Fruit fly (Drosophila melanogaster) whole organism, adult: ENCODE data around the gene CG44005.

Experiments used
- CG11617 ChIP-seq: fragments of 200-800 bp; sonication (Bioruptor generic); optimal IDR thresholded peaks from 2 replicates; lab custom pipeline; 2017; ENCODE audit warnings: mild to moderate bottlenecking, missing biosample characterization, missing genetic modification reagents, missing genetic modification characterization
- CG12768 ChIP-seq: fragments of 200-800 bp; sonication (Bioruptor generic); optimal IDR thresholded peaks from 2 replicates; lab custom pipeline; 2017; ENCODE audit warnings: missing biosample characterization, missing genetic modification characterization, mild to moderate bottlenecking, moderate library complexity, missing genetic modification reagents
- CG14711 ChIP-seq: fragments of 200-800 bp; sonication (Bioruptor generic); optimal IDR thresholded peaks from 2 replicates; lab custom pipeline; 2018; ENCODE audit warnings: missing biosample characterization, mild to moderate bottlenecking, missing genetic modification characterization, moderate library complexity
- CG1620 ChIP-seq: fragments of 200-800 bp; sonication (Bioruptor generic); optimal IDR thresholded peaks from 2 replicates; lab custom pipeline; 2016; ENCODE audit warnings: missing biosample characterization, missing genetic modification characterization
- CG33017 ChIP-seq: fragments of 200-800 bp; sonication (Bioruptor generic); optimal IDR thresholded peaks from 2 replicates; lab custom pipeline; 2018; ENCODE audit warnings: missing biosample characterization, mild to moderate bottlenecking, missing genetic modification characterization, moderate library complexity
- CG5204 ChIP-seq: fragments of 200-800 bp; sonication (Bioruptor generic); optimal IDR thresholded peaks from 2 replicates; lab custom pipeline; 2016; ENCODE audit warnings: missing biosample characterization, missing genetic modification characterization
- CG7045 ChIP-seq: fragments of 200-800 bp; sonication (Bioruptor generic); optimal IDR thresholded peaks from 2 replicates; lab custom pipeline; 2017; ENCODE audit warnings: missing biosample characterization, mild to moderate bottlenecking, missing genetic modification characterization
- CG7101 ChIP-seq: fragments of 200-800 bp; sonication (Bioruptor generic); optimal IDR thresholded peaks from 2 replicates; lab custom pipeline; 2018; ENCODE audit warnings: missing biosample characterization, mild to moderate bottlenecking, missing genetic modification characterization, moderate library complexity
- Clk ChIP-seq: fragments of 200-800 bp; sonication (Bioruptor generic); optimal IDR thresholded peaks from 2 replicates; lab custom pipeline; 2017; ENCODE audit warnings: missing biosample characterization, missing genetic modification characterization
- Crg-1 ChIP-seq: fragments of 200-800 bp; sonication (Bioruptor generic); optimal IDR thresholded peaks from 2 replicates; lab custom pipeline; 2016; ENCODE audit warnings: missing biosample characterization, missing genetic modification characterization
- Hr96 ChIP-seq: fragments of 200-800 bp; sonication (Bioruptor generic); optimal IDR thresholded peaks from 2 replicates; lab custom pipeline; 2016; ENCODE audit warnings: missing biosample characterization, missing genetic modification characterization
- Mnt ChIP-seq: fragments of 200-800 bp; sonication (Bioruptor generic); optimal IDR thresholded peaks from 2 replicates; lab custom pipeline; 2016; ENCODE audit warnings: missing biosample characterization, mild to moderate bottlenecking, missing genetic modification characterization
- bab1 ChIP-seq: fragments of 200-800 bp; sonication (Bioruptor generic); optimal IDR thresholded peaks from 3 replicates; lab custom pipeline; 2019; ENCODE audit warnings: missing biosample characterization, mild to moderate bottlenecking, missing genetic modification characterization, moderate library complexity
- cic ChIP-seq: fragments of 200-800 bp; sonication (Bioruptor generic); optimal IDR thresholded peaks from 2 replicates; lab custom pipeline; 2017; ENCODE audit warnings: missing biosample characterization, mild to moderate bottlenecking, missing genetic modification characterization, moderate library complexity
- cnc ChIP-seq, 2 experiments: fragments of >200 bp; optimal IDR thresholded peaks; 2 replicates each; lab custom pipeline; 2017
- kay ChIP-seq: fragments of 200-800 bp; sonication (Bioruptor generic); peaks from one replicate; lab custom pipeline; 2016; ENCODE audit warnings: missing biosample characterization, missing genetic modification characterization, borderline replicate concordance
- ovo ChIP-seq: fragments of 200-800 bp; sonication (Bioruptor generic); optimal IDR thresholded peaks from 2 replicates; lab custom pipeline; 2016; ENCODE audit warnings: missing biosample characterization, missing genetic modification characterization
- pad ChIP-seq: fragments of 200-800 bp; sonication (Bioruptor generic); optimal IDR thresholded peaks from 3 replicates; lab custom pipeline; 2017; ENCODE audit warnings: missing biosample characterization, missing genetic modification characterization, mild to moderate bottlenecking, moderate library complexity, missing genetic modification reagents
- tj ChIP-seq: fragments of 200-800 bp; sonication (Bioruptor generic); optimal IDR thresholded peaks from 3 replicates; lab custom pipeline; 2017; ENCODE audit warnings: missing biosample characterization, mild to moderate bottlenecking, missing genetic modification characterization, moderate library complexity
- toe ChIP-seq: fragments of 200-800 bp; sonication (Bioruptor generic); optimal IDR thresholded peaks from 2 replicates; lab custom pipeline; 2016; ENCODE audit warnings: missing biosample characterization, missing genetic modification characterization

The CG44005 gene

dm6 chr3L:18105343-18106020, 33.6 kb upstream of the CG44005 start:
- TF ChIP-seq CG12768 = no peak
- TF ChIP-seq cic (GFP tag; lab: Kevin White, UChicago) = peak; percentile 39
- peak; percentile 96 for TF ChIP-seq tj (GFP tag; lab: Kevin White, UChicago)

- TF ChIP-seq CG12768 (no peak), CG7045 (GFP tag; lab: Kevin White, UChicago) (no peak), Hr96 (GFP tag; lab: Kevin White, UChicago) (no peak)
Measured at dm6 chr3L:18102161-18102565, 30.2 kb upstream of the CG44005 start.

- TF ChIP-seq tj (GFP tag; lab: Kevin White, UChicago) = peak; percentile 74
- no peak for TF ChIP-seq CG1620 (GFP tag; lab: Kevin White, UChicago)
- TF ChIP-seq bab1 (GFP tag; lab: Kevin White, UChicago) = peak; percentile 1
- TF ChIP-seq Mnt (GFP tag; lab: Kevin White, UChicago) = no peak
Measured at dm6 chr3L:18101421-18101996, 29.6 kb upstream of the CG44005 start.

- no peak for TF ChIP-seq ovo (GFP tag; lab: Kevin White, UChicago)
- no peak for TF ChIP-seq bab1 (GFP tag; lab: Kevin White, UChicago)
- no peak for TF ChIP-seq CG14711 (tag; lab: Kevin White, UChicago)
- TF ChIP-seq kay (GFP tag; lab: Kevin White, UChicago) = no peak
- TF ChIP-seq Crg-1 (GFP tag; lab: Kevin White, UChicago) = no peak
- TF ChIP-seq CG7045 (GFP tag; lab: Kevin White, UChicago) = no peak
- TF ChIP-seq toe (GFP tag; lab: Kevin White, UChicago) = no peak
- TF ChIP-seq cic (GFP tag; lab: Kevin White, UChicago) = no peak
- no peak for TF ChIP-seq cnc (optimal IDR thresholded peaks at IDR 0.05; lab: Kevin White, UChicago)
- TF ChIP-seq CG5204 (GFP tag; lab: Kevin White, UChicago) = no peak
- no peak for TF ChIP-seq CG12768
- no peak for TF ChIP-seq CG1620 (GFP tag; lab: Kevin White, UChicago)
- no peak for TF ChIP-seq tj (GFP tag; lab: Kevin White, UChicago)
- no peak for TF ChIP-seq pad (GFP tag; lab: Kevin White, UChicago)
Measured at dm6 chr3L:18099715-18100114, 27.8 kb upstream of the CG44005 start.

- TF ChIP-seq bab1 (GFP tag; lab: Kevin White, UChicago) (no peak), CG11617 (no peak), cic (GFP tag; lab: Kevin White, UChicago) (no peak), CG33017 (no peak), Mnt (GFP tag; lab: Kevin White, UChicago) (no peak), CG7045 (GFP tag; lab: Kevin White, UChicago) (no peak), CG14711 (tag; lab: Kevin White, UChicago) (no peak), CG5204 (GFP tag; lab: Kevin White, UChicago) (no peak), ovo (GFP tag; lab: Kevin White, UChicago) (no peak), Hr96 (GFP tag; lab: Kevin White, UChicago) (no peak), cnc (optimal IDR thresholded peaks at IDR 0.05; lab: Kevin White, UChicago) (no peak), Clk (GFP tag; lab: Kevin White, UChicago) (no peak), toe (GFP tag; lab: Kevin White, UChicago) (no peak)
Measured at dm6 chr3L:18096726-18097125, 24.8 kb upstream of the CG44005 start.

- TF ChIP-seq ovo (GFP tag; lab: Kevin White, UChicago) (no peak), Clk (GFP tag; lab: Kevin White, UChicago) (no peak), CG5204 (GFP tag; lab: Kevin White, UChicago) (no peak)
Measured at dm6 chr3L:18093875-18094274, 22.0 kb upstream of the CG44005 start.

dm6 chr3L:18088027-18088426, 16.1 kb upstream of the CG44005 start:
- peak; percentile 21 for TF ChIP-seq toe (GFP tag; lab: Kevin White, UChicago)
- no peak for TF ChIP-seq CG7101
- no peak for TF ChIP-seq CG11617
- no peak for TF ChIP-seq Clk (GFP tag; lab: Kevin White, UChicago)
- TF ChIP-seq CG12768 = no peak
- no peak for TF ChIP-seq Mnt (GFP tag; lab: Kevin White, UChicago)
- no peak for TF ChIP-seq CG7045 (GFP tag; lab: Kevin White, UChicago)
- TF ChIP-seq ovo (GFP tag; lab: Kevin White, UChicago) = peak; percentile 21
- no peak for TF ChIP-seq pad (GFP tag; lab: Kevin White, UChicago)
- no peak for TF ChIP-seq Crg-1 (GFP tag; lab: Kevin White, UChicago)
- no peak for TF ChIP-seq bab1 (GFP tag; lab: Kevin White, UChicago)
- no peak for TF ChIP-seq CG33017
- TF ChIP-seq CG5204 (GFP tag; lab: Kevin White, UChicago) = no peak
- no peak for TF ChIP-seq tj (GFP tag; lab: Kevin White, UChicago)
- peak; percentile 16 for TF ChIP-seq CG14711 (tag; lab: Kevin White, UChicago)
- TF ChIP-seq kay (GFP tag; lab: Kevin White, UChicago) = no peak
- TF ChIP-seq Hr96 (GFP tag; lab: Kevin White, UChicago) = no peak
- no peak for TF ChIP-seq cic (GFP tag; lab: Kevin White, UChicago)
- TF ChIP-seq CG1620 (GFP tag; lab: Kevin White, UChicago) = no peak
- no peak for TF ChIP-seq cnc (optimal IDR thresholded peaks at IDR 0.05; lab: Kevin White, UChicago)
